Fruit fly (Drosophila melanogaster) S2 (cell line): ENCODE results near the gene PGRP-LB.

Experiments
- CG8478 ChIP-seq: fragments of >200 bp; optimal IDR thresholded peaks from 2 replicates; lab custom pipeline; 2018
- CTCF ChIP-seq, 2 experiments: fragments of >200 bp; optimal IDR thresholded peaks; 2 replicates each; lab custom pipeline; 2018

dm6 chr3R:11454210-11454904 lies 6.0 kb downstream of the PGRP-LB start:
- no peak for TF ChIP-seq CG8478 (lab: Kevin White, UChicago)
- TF ChIP-seq CTCF (optimal IDR thresholded peaks at IDR 0.05; lab: Kevin White, UChicago) = no peak
